ENCODE assay signal across 4 worm cellular contexts in genomic region chrV:2881016-2881415, ce11.
TF ChIP-seq lines count a peak whose summit lies in the region.

Gene ifc-1 (plus strand): TSS chrV:2881393.

TF ChIP-seq in whole organism, L1 larva, 84 proteins besides CTCF, POLR2A, EP300 and RAD21:
- TF ChIP-seq snu-23 (GFP tag; optimal IDR thresholded peaks at IDR 0.05; lab: Kevin White, UChicago) (no peak), snpc-4 (tag; optimal IDR thresholded peaks at IDR 0.05; lab: Kevin White, UChicago) (no peak), efl-1 (optimal IDR thresholded peaks at IDR 0.05; lab: Kevin White, UChicago) (no peak), efl-1 (GFP tag; optimal IDR thresholded peaks at IDR 0.05 in 1 of 2; lab: Kevin White, UChicago) (peak in 1 of 2 experiments; percentile 21), elt-2 (tag; optimal IDR thresholded peaks at IDR 0.05; lab: Kevin White, UChicago) (peak; percentile 67), nhr-28 (tag; optimal IDR thresholded peaks at IDR 0.05; lab: Kevin White, UChicago) (no peak), tbx-2 (tag; optimal IDR thresholded peaks at IDR 0.05; lab: Kevin White, UChicago) (no peak)

TF ChIP-seq in whole organism, L2 larva, 48 proteins besides CTCF, POLR2A, EP300 and RAD21:
- TF ChIP-seq fos-1 (tag; optimal IDR thresholded peaks at IDR 0.05; lab: Kevin White, UChicago) (peak; percentile 34), nhr-21 (tag; optimal IDR thresholded peaks at IDR 0.05; lab: Kevin White, UChicago) (no peak), ztf-4 (tag; optimal IDR thresholded peaks at IDR 0.05; lab: Kevin White, UChicago) (no peak)

TF ChIP-seq in whole organism, L3 larva, 47 proteins besides CTCF, POLR2A, EP300 and RAD21:
- no peak for TF ChIP-seq R02D3.7 (tag; optimal IDR thresholded peaks at IDR 0.05; lab: Kevin White, UChicago)
- peak; percentile 57 for TF ChIP-seq elt-2 (tag; optimal IDR thresholded peaks at IDR 0.05; lab: Kevin White, UChicago)

TF ChIP-seq in whole organism, L4 larva, 104 proteins besides CTCF, POLR2A, EP300 and RAD21:
- no peak for TF ChIP-seq daf-16 (GFP tag; optimal IDR thresholded peaks at IDR 0.05; lab: Kevin White, UChicago)
- peak; percentile 76 for TF ChIP-seq daf-16 (tag; optimal IDR thresholded peaks at IDR 0.05; lab: Kevin White, UChicago)
- TF ChIP-seq hlh-11 (tag; optimal IDR thresholded peaks at IDR 0.05; lab: Kevin White, UChicago), result peak; percentile 13
- no peak for TF ChIP-seq mes-2 (tag; optimal IDR thresholded peaks at IDR 0.05; lab: Kevin White, UChicago; ENCODE audit: poor library complexity, severe bottlenecking)
- no peak for TF ChIP-seq zfp-3 (GFP tag; conservative IDR thresholded peaks at IDR 0.05; lab: Robert Waterston, UW)
- TF ChIP-seq ZK546.5 (tag; optimal IDR thresholded peaks at IDR 0.05; lab: Kevin White, UChicago), result no peak
- TF ChIP-seq nhr-28 (tag; optimal IDR thresholded peaks at IDR 0.05; lab: Kevin White, UChicago), result peak; percentile 52
- TF ChIP-seq dmd-6 (GFP tag; IDR thresholded peaks at IDR 0.05; lab: Robert Waterston, UW), result peak; percentile 46
- peak; percentile 33 for TF ChIP-seq dve-1 (tag; optimal IDR thresholded peaks at IDR 0.05; lab: Kevin White, UChicago; ENCODE audit: insufficient read depth)
TF ChIP-seq in whole organism, L4 larva: peak in this region for 5.

Comparison
In these comparisons a context has a peak if more than half of its experiments do, and no peak if none do; other contexts are left out.
1. Of the 29 proteins assayed by ChIP-seq in both whole organism, L4 larva and whole organism, L1 larva: peak only in whole organism, L4 larva: nhr-28; only in whole organism, L1 larva: none; in both: none; in neither: 28.